Fruit fly (Drosophila melanogaster): Measurements from ENCODE around the gene snk.

- TF ChIP-seq CG11902 (GFP tag; optimal IDR thresholded peaks at IDR 0.05) (no peak), CG4318 (GFP tag; optimal IDR thresholded peaks at IDR 0.05) (no peak), Lpt (GFP tag; optimal IDR thresholded peaks at IDR 0.05) (no peak)
Measured at dm6 chr3R:13075728-13076127, 33.2 kb upstream of the snk start.
